Worm (Caenorhabditis elegans) whole organism, L3 larva: ENCODE results near the gene F19C7.4.

ENCODE experiments used
- ama-1 ChIP-seq: fragments of 150-350 bp; optimal IDR thresholded peaks from 2 replicates; lab custom pipeline; 2018
- daf-12 ChIP-seq: fragments of 150-350 bp; optimal IDR thresholded peaks from 2 replicates; lab custom pipeline; 2014; ENCODE audit warnings: missing biosample characterization, missing genetic modification reagents, missing genetic modification characterization
- elt-2 ChIP-seq: sonication (generic microtip); optimal IDR thresholded peaks from 2 replicates; lab custom pipeline; 2016; ENCODE audit warnings: missing genetic modification reagents, mild to moderate bottlenecking, missing genetic modification characterization, missing compliant biosample characterization
- fkh-10 ChIP-seq: sonication (generic microtip); optimal IDR thresholded peaks from 2 replicates; lab custom pipeline; 2017; ENCODE audit warnings: missing biosample characterization, missing genetic modification reagents, missing genetic modification characterization
- hmg-11 ChIP-seq: sonication (generic microtip); optimal IDR thresholded peaks from 2 replicates; lab custom pipeline; 2016; ENCODE audit warnings: missing genetic modification characterization, missing compliant biosample characterization
- jun-1 ChIP-seq: fragments of 150-350 bp; optimal IDR thresholded peaks from 2 replicates; lab custom pipeline; 2014; ENCODE audit warnings: missing biosample characterization, missing genetic modification reagents, missing genetic modification characterization
- nhr-11 ChIP-seq: fragments of 150-350 bp; optimal IDR thresholded peaks from 2 replicates; lab custom pipeline; 2014; ENCODE audit warnings: missing biosample characterization, missing genetic modification characterization
- nhr-23 ChIP-seq: fragments of 150-350 bp; optimal IDR thresholded peaks from 2 replicates; lab custom pipeline; 2014; ENCODE audit warnings: missing biosample characterization, missing genetic modification reagents, missing genetic modification characterization
- nhr-237 ChIP-seq: fragments of 150-350 bp; optimal IDR thresholded peaks from 2 replicates; lab custom pipeline; 2014; ENCODE audit warnings: missing biosample characterization, missing genetic modification characterization
- nhr-28 ChIP-seq: fragments of 150-350 bp; optimal IDR thresholded peaks from 2 replicates; lab custom pipeline; 2014; ENCODE audit warnings: missing biosample characterization, missing genetic modification characterization
- pha-4 ChIP-seq: fragments of 150-350 bp; optimal IDR thresholded peaks from 2 replicates; lab custom pipeline; 2014; ENCODE audit warnings: missing biosample characterization, missing genetic modification reagents, missing genetic modification characterization
- skn-1 ChIP-seq: fragments of 150-350 bp; optimal IDR thresholded peaks from 2 replicates; lab custom pipeline; 2014; ENCODE audit warnings: missing biosample characterization, missing genetic modification characterization
- ztf-11 ChIP-seq: fragments of 150-350 bp; optimal IDR thresholded peaks from 2 replicates; lab custom pipeline; 2014; ENCODE audit warnings: missing biosample characterization, missing genetic modification characterization
- ztf-4 ChIP-seq: fragments of 150-350 bp; optimal IDR thresholded peaks from 2 replicates; lab custom pipeline; 2014; ENCODE audit warnings: missing biosample characterization, missing genetic modification characterization

- TF ChIP-seq ama-1 (no peak), jun-1 (tag; lab: Kevin White, UChicago) (no peak), daf-12 (no peak), pha-4 (tag; lab: Kevin White, UChicago) (no peak), elt-2 (tag; lab: Kevin White, UChicago) (no peak), skn-1 (tag; lab: Kevin White, UChicago) (no peak), nhr-23 (tag; lab: Kevin White, UChicago) (no peak), fkh-10 (GFP tag; lab: Kevin White, UChicago) (no peak), ztf-11 (tag; lab: Kevin White, UChicago) (no peak), ztf-4 (no peak), nhr-28 (tag; lab: Kevin White, UChicago) (no peak), nhr-11 (no peak), hmg-11 (tag; lab: Kevin White, UChicago) (no peak), nhr-237 (no peak)
Observed at ce11 chrIV:4611740-4612139, 9.1 kb downstream of the F19C7.4 start.
